Worm (Caenorhabditis elegans) whole organism, L3 larva: ENCODE results near the gene C02E7.10.

Source experiments
- elt-1 ChIP-seq: fragments of 150-350 bp; optimal IDR thresholded peaks from 2 replicates; lab custom pipeline; 2014; ENCODE audit warnings: missing biosample characterization, missing genetic modification characterization
- nhr-11 ChIP-seq: fragments of 150-350 bp; optimal IDR thresholded peaks from 2 replicates; lab custom pipeline; 2014; ENCODE audit warnings: missing biosample characterization, missing genetic modification characterization
- pha-4 ChIP-seq: fragments of 150-350 bp; optimal IDR thresholded peaks from 2 replicates; lab custom pipeline; 2014; ENCODE audit warnings: missing biosample characterization, missing genetic modification reagents, missing genetic modification characterization
- skn-1 ChIP-seq: fragments of 150-350 bp; optimal IDR thresholded peaks from 2 replicates; lab custom pipeline; 2014; ENCODE audit warnings: missing biosample characterization, missing genetic modification characterization
- unc-62 ChIP-seq: fragments of 150-350 bp; sonication (generic microtip); optimal IDR thresholded peaks from 4 replicates; lab custom pipeline; 2014; ENCODE audit warnings: missing biosample characterization, missing genetic modification reagents, missing genetic modification characterization

ce11 chrV:4964020-4964635 lies 31.3 kb upstream of the C02E7.10 start:
- TF ChIP-seq nhr-11 (tag; lab: Kevin White, UChicago) (no peak), elt-1 (tag; lab: Kevin White, UChicago) (no peak), unc-62 (GFP tag; lab: Kevin White, UChicago) (no peak), skn-1 (tag; lab: Kevin White, UChicago) (no peak), pha-4 (no peak)
